Worm (Caenorhabditis elegans) whole organism, dauer: ENCODE results near the gene der-2.

Source experiments
- unc-62 ChIP-seq: sonication (generic microtip); optimal IDR thresholded peaks from 2 replicates; lab custom pipeline; 2017; ENCODE audit warnings: missing biosample characterization, missing genetic modification reagents, missing genetic modification characterization

Gene der-2

ce11 chrIII:7223029-7223428 lies at the start of gene der-2:
TSS of gene der-2 (minus strand) at chrIII:7223129.
- no peak for TF ChIP-seq unc-62 (GFP tag; lab: Kevin White, UChicago)

ce11 chrIII:7272088-7272487 lies 49.2 kb upstream of the der-2 start:
- no peak for TF ChIP-seq unc-62 (GFP tag; lab: Kevin White, UChicago)

ce11 chrIII:7271083-7271482 lies 48.2 kb upstream of the der-2 start:
- TF ChIP-seq unc-62 (GFP tag; lab: Kevin White, UChicago) = no peak

ce11 chrIII:7263028-7263427 lies 40.1 kb upstream of the der-2 start:
- TF ChIP-seq unc-62 (GFP tag; lab: Kevin White, UChicago) = no peak

ce11 chrIII:7262592-7262991 lies 39.7 kb upstream of the der-2 start:
- no peak for TF ChIP-seq unc-62 (GFP tag; lab: Kevin White, UChicago)

- TF ChIP-seq unc-62 (GFP tag; lab: Kevin White, UChicago) = no peak
These were observed 36.0 kb upstream of the der-2 start, which contains the start of gene B0361.4 for ce11 chrIII:7258931-7259330. TSS of gene B0361.4 (plus strand) at chrIII:7258991.

- TF ChIP-seq unc-62 (GFP tag; lab: Kevin White, UChicago) = no peak
These were observed 30.7 kb upstream of the der-2 start for ce11 chrIII:7253669-7254068.

ce11 chrIII:7247740-7248139 lies 24.8 kb upstream of the der-2 start, which contains the start of gene zmp-6:
TSS of gene zmp-6 (minus strand) at chrIII:7247840.
- no peak for TF ChIP-seq unc-62 (GFP tag; lab: Kevin White, UChicago)

- no peak for TF ChIP-seq unc-62 (GFP tag; lab: Kevin White, UChicago)
These were observed 23.5 kb upstream of the der-2 start for ce11 chrIII:7246389-7246788.

- no peak for TF ChIP-seq unc-62 (GFP tag; lab: Kevin White, UChicago)
These were observed 20.1 kb upstream of the der-2 start, which contains the start of gene osm-10 for ce11 chrIII:7242988-7243387. TSS of gene osm-10 (plus strand) at chrIII:7243280.

ce11 chrIII:7241065-7241464 lies 18.1 kb upstream of the der-2 start, which contains the start of gene ztf-31:
TSS of gene ztf-31 (plus strand) at chrIII:7241365.
- no peak for TF ChIP-seq unc-62 (GFP tag; lab: Kevin White, UChicago)

- no peak for TF ChIP-seq unc-62 (GFP tag; lab: Kevin White, UChicago)
These were observed 16.5 kb upstream of the der-2 start for ce11 chrIII:7239416-7239815.

- no peak for TF ChIP-seq unc-62 (GFP tag; lab: Kevin White, UChicago)
These were observed 15.8 kb upstream of the der-2 start, which contains the start of gene pars-1 for ce11 chrIII:7238727-7239126. TSS of gene pars-1 (plus strand) at chrIII:7239027.

ce11 chrIII:7234148-7234547 lies 11.2 kb upstream of the der-2 start, which contains the start of gene ndus-8:
TSS of gene ndus-8 (minus strand) at chrIII:7234202.
- TF ChIP-seq unc-62 (GFP tag; lab: Kevin White, UChicago) = no peak

- no peak for TF ChIP-seq unc-62 (GFP tag; lab: Kevin White, UChicago)
These were observed 9.9 kb upstream of the der-2 start, which contains the start of gene adr-2 for ce11 chrIII:7232782-7233181. TSS of gene adr-2 (minus strand) at chrIII:7232882.

- no peak for TF ChIP-seq unc-62 (GFP tag; lab: Kevin White, UChicago)
These were observed 7.9 kb upstream of the der-2 start, which contains the start of gene R151.10 for ce11 chrIII:7230841-7231240. TSS of gene R151.10 (minus strand) at chrIII:7230941.

- TF ChIP-seq unc-62 (GFP tag; lab: Kevin White, UChicago) = no peak
These were observed 6.8 kb upstream of the der-2 start, which contains the start of gene R151.8 for ce11 chrIII:7229687-7230086. TSS of gene R151.8 (minus strand) at chrIII:7229787.
